Worm (Caenorhabditis elegans) whole organism, young adult: ENCODE data around the gene F20D6.8.

Experiments used
- B0261.1 ChIP-seq: sonication (generic microtip); optimal IDR thresholded peaks from 2 replicates; lab custom pipeline; 2016; ENCODE audit warnings: mild to moderate bottlenecking, missing genetic modification characterization, moderate library complexity, missing compliant biosample characterization
- B0336.3 ChIP-seq: fragments of 200-800 bp; sonication (Bioruptor generic); IDR thresholded peaks from 2 replicates; pipeline ENCODE4 v1.3.6; 2022; ENCODE audit warnings: missing genetic modification characterization, missing compliant biosample characterization
- F22D6.2 ChIP-seq: sonication (generic microtip); optimal IDR thresholded peaks from 2 replicates; lab custom pipeline; 2016; ENCODE audit warnings: mild to moderate bottlenecking, missing genetic modification characterization, missing compliant biosample characterization
- F33H1.4 ChIP-seq: fragments of 200-800 bp; sonication (Bioruptor generic); IDR thresholded peaks from 2 replicates; pipeline ENCODE4 v1.3.6; 2022; ENCODE audit warnings: missing genetic modification reagents, missing genetic modification characterization, missing compliant biosample characterization
- F37B4.10 ChIP-seq: fragments of 200-800 bp; sonication (Bioruptor generic); IDR thresholded peaks from 2 replicates; pipeline ENCODE4 v1.3.6; 2022; ENCODE audit warnings: missing genetic modification characterization, missing compliant biosample characterization
- F39B2.1 ChIP-seq: fragments of 200-800 bp; sonication (Bioruptor generic); IDR thresholded peaks from 2 replicates; pipeline ENCODE4 v1.3.6; 2022; ENCODE audit warnings: missing genetic modification reagents, missing genetic modification characterization, missing compliant biosample characterization
- F49E8.2 ChIP-seq: sonication (generic microtip); optimal IDR thresholded peaks from 3 replicates; lab custom pipeline; 2017; ENCODE audit warnings: missing genetic modification characterization, mild to moderate bottlenecking, missing compliant biosample characterization, antibody characterized with exemption, moderate library complexity; ENCODE audit not compliant: insufficient read depth
- F57A8.1 ChIP-seq: fragments of 200-800 bp; sonication (Bioruptor generic); optimal IDR thresholded peaks from 2 replicates; lab custom pipeline; 2018; ENCODE audit warnings: mild to moderate bottlenecking, missing genetic modification characterization, moderate library complexity, missing compliant biosample characterization
- K11D2.4 ChIP-seq: fragments of 200-800 bp; sonication (Bioruptor generic); IDR thresholded peaks from 2 replicates; pipeline ENCODE4 v1.3.6; 2022; ENCODE audit warnings: missing genetic modification reagents, missing genetic modification characterization, missing compliant biosample characterization
- Y67H2A.10 ChIP-seq: fragments of 200-800 bp; sonication (Bioruptor generic); conservative IDR thresholded peaks from 2 replicates; pipeline ENCODE4 v1.3.6; 2022; ENCODE audit warnings: missing genetic modification reagents, missing genetic modification characterization, missing compliant biosample characterization
- ZK185.1 ChIP-seq: sonication (generic microtip); optimal IDR thresholded peaks from 2 replicates; lab custom pipeline; 2016; ENCODE audit warnings: mild to moderate bottlenecking, missing genetic modification characterization, missing compliant biosample characterization; ENCODE audit not compliant: poor library complexity, severe bottlenecking
- attf-3 ChIP-seq: fragments of 200-800 bp; sonication (Bioruptor generic); conservative IDR thresholded peaks from 2 replicates; pipeline ENCODE4 v1.3.6; 2022; ENCODE audit warnings: missing genetic modification reagents, missing genetic modification characterization, missing compliant biosample characterization
- attf-6 ChIP-seq: fragments of 200-800 bp; sonication (Bioruptor generic); IDR thresholded peaks from 2 replicates; pipeline ENCODE4 v1.3.6; 2022; ENCODE audit warnings: missing genetic modification reagents, missing genetic modification characterization, missing compliant biosample characterization
- bed-2 ChIP-seq: fragments of 200-800 bp; sonication (Bioruptor generic); IDR thresholded peaks from 2 replicates; pipeline ENCODE4 v1.3.6; 2022; ENCODE audit warnings: missing genetic modification reagents, missing genetic modification characterization, missing compliant biosample characterization
- ccch-3 ChIP-seq: fragments of 200-800 bp; sonication (Bioruptor generic); optimal IDR thresholded peaks from 2 replicates; lab custom pipeline; 2018; ENCODE audit warnings: mild to moderate bottlenecking, missing genetic modification characterization, missing compliant biosample characterization
- cebp-1 ChIP-seq, 2 experiments: fragments of 200-800 bp in 1 of 2; sonication (Bioruptor generic) in 1 of 2; sonication (generic microtip) in 1 of 2; IDR thresholded peaks in 1 of 2; optimal IDR thresholded peaks in 1 of 2; 2 replicates each; pipeline versions ENCODE4 v1.3.6 to Lab custom; 2017 to 2022; ENCODE audit warnings: missing compliant biosample characterization in 2 of 2, missing genetic modification characterization in 2 of 2, mild to moderate bottlenecking in 1 of 2, missing genetic modification reagents in 1 of 2, moderate library complexity in 1 of 2
- ceh-100 ChIP-seq: fragments of 200-800 bp; sonication (Bioruptor generic); IDR thresholded peaks from 2 replicates; pipeline ENCODE4 v1.3.6; 2022; ENCODE audit warnings: missing genetic modification reagents, missing genetic modification characterization, missing compliant biosample characterization
- ceh-40 ChIP-seq: fragments of 200-800 bp; sonication (Bioruptor generic); IDR thresholded peaks from 2 replicates; pipeline ENCODE4 v1.3.6; 2022; ENCODE audit warnings: missing genetic modification characterization, missing compliant biosample characterization
- ceh-58 ChIP-seq: fragments of 200-800 bp; sonication (Bioruptor generic); IDR thresholded peaks from 2 replicates; pipeline ENCODE4 v1.3.6; 2022; ENCODE audit warnings: missing genetic modification characterization, missing compliant biosample characterization
- die-1 ChIP-seq: sonication (generic microtip); optimal IDR thresholded peaks from 2 replicates; lab custom pipeline; 2016; ENCODE audit warnings: missing genotype, mild to moderate bottlenecking, missing genetic modification characterization, missing compliant biosample characterization
- dox-1 ChIP-seq: fragments of 200-800 bp; sonication (Bioruptor generic); IDR thresholded peaks from 2 replicates; pipeline ENCODE4 v1.3.6; 2022; ENCODE audit warnings: missing genetic modification reagents, missing genetic modification characterization, missing compliant biosample characterization
- dpff-1 ChIP-seq: sonication (generic microtip); optimal IDR thresholded peaks from 2 replicates; lab custom pipeline; 2017; ENCODE audit warnings: mild to moderate bottlenecking, missing genetic modification characterization, missing compliant biosample characterization
- dpl-1 ChIP-seq: fragments of 150-350 bp; optimal IDR thresholded peaks from 2 replicates; lab custom pipeline; 2014; ENCODE audit warnings: missing biosample characterization, missing genetic modification reagents, missing genetic modification characterization
- egl-18 ChIP-seq: fragments of 200-800 bp; sonication (Bioruptor generic); IDR thresholded peaks from 2 replicates; pipeline ENCODE4 v1.3.6; 2022; ENCODE audit warnings: missing genetic modification reagents, missing genetic modification characterization, missing compliant biosample characterization
- egrh-3 ChIP-seq: fragments of 200-800 bp; sonication (Bioruptor generic); IDR thresholded peaks from 2 replicates; pipeline ENCODE4 v1.3.6; 2022; ENCODE audit warnings: missing genetic modification reagents, missing genetic modification characterization, missing compliant biosample characterization
- fkh-3 ChIP-seq: sonication (generic microtip); optimal IDR thresholded peaks from 2 replicates; lab custom pipeline; 2016; ENCODE audit warnings: mild to moderate bottlenecking, missing genetic modification characterization, missing compliant biosample characterization
- gei-17 ChIP-seq: fragments of 200-800 bp; sonication (Bioruptor generic); optimal IDR thresholded peaks from 2 replicates; lab custom pipeline; 2018; ENCODE audit warnings: mild to moderate bottlenecking, missing genetic modification characterization, missing compliant biosample characterization
- hlh-26 ChIP-seq: fragments of 200-800 bp; sonication (Bioruptor generic); conservative IDR thresholded peaks from 2 replicates; pipeline ENCODE4 v1.3.6; 2022; ENCODE audit warnings: missing genetic modification reagents, missing genetic modification characterization, missing compliant biosample characterization
- hmg-1.2 ChIP-seq: fragments of 200-800 bp; sonication (Bioruptor generic); IDR thresholded peaks from 2 replicates; pipeline ENCODE4 v1.3.6; 2022; ENCODE audit warnings: missing genetic modification reagents, missing genetic modification characterization, missing compliant biosample characterization
- lin-26 ChIP-seq: fragments of 200-800 bp; sonication (Bioruptor generic); IDR thresholded peaks from 2 replicates; pipeline ENCODE4 v1.3.6; 2022; ENCODE audit warnings: missing genetic modification reagents, missing genetic modification characterization, missing compliant biosample characterization
- lin-35 ChIP-seq, 3 experiments: fragments of 150-350 bp in 2 of 3; sonication (generic microtip) in 1 of 3; optimal IDR thresholded peaks; 2 replicates each; lab custom pipeline; 2014 to 2018; ENCODE audit warnings: missing biosample characterization in 3 of 3, missing genetic modification characterization in 3 of 3, missing genetic modification reagents in 3 of 3
- lsl-1 ChIP-seq: fragments of 200-800 bp; sonication (Bioruptor generic); optimal IDR thresholded peaks from 2 replicates; lab custom pipeline; 2018; ENCODE audit warnings: mild to moderate bottlenecking, missing genetic modification characterization, moderate library complexity, missing compliant biosample characterization
- madf-10 ChIP-seq: sonication (generic microtip); optimal IDR thresholded peaks from 2 replicates; lab custom pipeline; 2016; ENCODE audit warnings: mild to moderate bottlenecking, missing genetic modification characterization, missing compliant biosample characterization
- mel-28 ChIP-seq: sonication (generic microtip); optimal IDR thresholded peaks from 2 replicates; lab custom pipeline; 2016; ENCODE audit warnings: borderline replicate concordance, mild to moderate bottlenecking, missing genetic modification characterization, missing compliant biosample characterization
- nhr-80 ChIP-seq: sonication (generic microtip); optimal IDR thresholded peaks from 2 replicates; lab custom pipeline; 2016; ENCODE audit warnings: missing genetic modification characterization, missing compliant biosample characterization
- pbrm-1 ChIP-seq: fragments of 200-800 bp; sonication (Bioruptor generic); IDR thresholded peaks from 2 replicates; pipeline ENCODE4 v1.3.6; 2022; ENCODE audit warnings: missing genetic modification reagents, missing genetic modification characterization, missing compliant biosample characterization
- pha-4 ChIP-seq: fragments of 150-350 bp; sonication (generic microtip); optimal IDR thresholded peaks from 2 replicates; lab custom pipeline; 2014; ENCODE audit warnings: missing biosample characterization, missing genetic modification reagents, missing genetic modification characterization
- rec-8 ChIP-seq, 2 experiments: sonication (generic microtip); optimal IDR thresholded peaks; 2 replicates each; lab custom pipeline; 2016; ENCODE audit warnings: mild to moderate bottlenecking in 2 of 2, missing genetic modification characterization in 2 of 2, missing genetic modification reagents in 2 of 2, missing genotype in 2 of 2, missing biosample characterization in 1 of 2, missing compliant biosample characterization in 1 of 2, moderate library complexity in 1 of 2
- rpc-1 ChIP-seq, 2 experiments: fragments of 150-350 bp in 1 of 2; sonication (generic microtip) in 1 of 2; optimal IDR thresholded peaks; 2 replicates each; lab custom pipeline; 2014 to 2018; ENCODE audit warnings: missing biosample characterization in 1 of 2, missing genetic modification characterization in 1 of 2, missing genetic modification reagents in 1 of 2, missing genotype in 1 of 2
- sea-2 ChIP-seq: fragments of 200-800 bp; sonication (Bioruptor generic); IDR thresholded peaks from 2 replicates; pipeline ENCODE4 v1.3.6; 2022; ENCODE audit warnings: missing genetic modification characterization, missing compliant biosample characterization
- snpc-4 ChIP-seq, 5 experiments: fragments of 150-350 bp in 1 of 5; sonication (generic microtip) in 4 of 5; optimal IDR thresholded peaks; 2 replicates each; lab custom pipeline; 2014 to 2018; ENCODE audit warnings: missing genetic modification characterization in 5 of 5, missing biosample characterization in 3 of 5, antibody characterized with exemption in 2 of 5, mild to moderate bottlenecking in 2 of 5, missing compliant biosample characterization in 2 of 5, missing genotype in 2 of 5, moderate library complexity in 2 of 5, missing genetic modification reagents in 1 of 5
- xnd-1 ChIP-seq: sonication (generic microtip); optimal IDR thresholded peaks from 2 replicates; lab custom pipeline; 2016; ENCODE audit warnings: missing genotype, missing genetic modification reagents, missing genetic modification characterization, missing compliant biosample characterization
- ztf-25 ChIP-seq: fragments of 200-800 bp; sonication (Bioruptor generic); IDR thresholded peaks from 2 replicates; pipeline ENCODE4 v1.3.6; 2022; ENCODE audit warnings: missing genetic modification reagents, missing genetic modification characterization, missing compliant biosample characterization
- ztf-3 ChIP-seq: fragments of 200-800 bp; sonication (Bioruptor generic); optimal IDR thresholded peaks from 2 replicates; lab custom pipeline; 2018; ENCODE audit warnings: mild to moderate bottlenecking, missing genetic modification characterization, missing compliant biosample characterization

Gene F20D6.8

DNA sequence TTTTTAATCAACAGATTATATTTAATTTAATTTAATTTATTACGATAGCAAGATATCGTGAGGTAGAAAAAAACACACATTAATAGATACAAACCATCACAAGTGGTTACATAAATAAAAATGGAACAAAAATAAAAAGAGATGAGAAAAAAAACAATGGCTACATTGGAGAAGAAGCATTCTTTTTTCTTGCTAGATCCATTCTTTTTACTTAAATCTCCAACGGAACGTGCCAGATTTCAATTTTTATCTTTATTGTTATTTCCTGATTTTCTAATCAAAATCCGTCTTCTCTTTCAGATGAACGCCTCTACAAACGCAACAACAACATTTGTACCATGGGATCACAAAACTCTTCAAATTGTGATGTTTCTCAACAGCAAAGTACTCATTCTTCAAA is 24.5 kb downstream of the F20D6.8 start, which contains the start of gene D1014.2:
Gene D1014.2 (plus strand): TSS at position 301 of the 400 bp plus-strand sequence.
- TF ChIP-seq B0261.1 (tag; lab: Kevin White, UChicago): no peak
- TF ChIP-seq pha-4 (tag; lab: Kevin White, UChicago): no peak
- TF ChIP-seq rec-8 (tag; optimal IDR thresholded peaks at IDR 0.05; lab: Kevin White, UChicago): no peak
- no peak for TF ChIP-seq madf-10 (tag; lab: Kevin White, UChicago)
- no peak for TF ChIP-seq ccch-3 (GFP tag; lab: Kevin White, UChicago)
- TF ChIP-seq attf-3 (GFP tag; lab: Robert Waterston, UW): no peak
- TF ChIP-seq sea-2 (GFP tag; lab: Robert Waterston, UW): no peak
- TF ChIP-seq Y67H2A.10 (GFP tag; lab: Robert Waterston, UW): no peak
- TF ChIP-seq dox-1: no peak
- no peak for TF ChIP-seq ceh-40 (GFP tag; lab: Robert Waterston, UW)
- no peak for TF ChIP-seq dpl-1 (GFP tag; lab: Kevin White, UChicago)
- TF ChIP-seq F49E8.2 (tag; lab: Kevin White, UChicago): no peak
- TF ChIP-seq ZK185.1 (tag; lab: Kevin White, UChicago): no peak
- TF ChIP-seq egl-18: no peak
- no peak for TF ChIP-seq F33H1.4
- TF ChIP-seq F22D6.2 (tag; lab: Kevin White, UChicago): no peak

ce11 chrV:8132926-8133325 is 35.1 kb downstream of the F20D6.8 start, which contains the start of gene D1014.4:
TSS of gene D1014.4 (plus strand) at chrV:8133226.
- TF ChIP-seq nhr-80 (peak; percentile 14), ceh-100 (GFP tag; lab: Robert Waterston, UW) (no peak)

- TF ChIP-seq dpff-1 (tag; lab: Kevin White, UChicago) (no peak), cebp-1 (GFP tag; IDR thresholded peaks at IDR 0.05; lab: Robert Waterston, UW) (no peak), cebp-1 (tag; optimal IDR thresholded peaks at IDR 0.05; lab: Kevin White, UChicago) (peak; percentile 9), pbrm-1 (GFP tag; lab: Robert Waterston, UW) (no peak), bed-2 (GFP tag; lab: Robert Waterston, UW) (no peak), hmg-1.2 (0 out of 2 replicates have a peak, but pooled peaks have one; percentile 3), fkh-3 (tag; lab: Kevin White, UChicago) (no peak), lsl-1 (no peak), K11D2.4 (no peak), mel-28 (tag; lab: Kevin White, UChicago) (no peak), egrh-3 (GFP tag; lab: Robert Waterston, UW) (no peak), lin-35 (GFP tag; optimal IDR thresholded peaks at IDR 0.05; lab: Kevin White, UChicago) (no peak), rpc-1 (optimal IDR thresholded peaks at IDR 0.05; lab: Kevin White, UChicago) (no peak), rpc-1 (tag; optimal IDR thresholded peaks at IDR 0.05; lab: Kevin White, UChicago) (no peak), F22D6.2 (tag; lab: Kevin White, UChicago) (no peak), F33H1.4 (no peak), lin-26 (0 out of 2 replicates have a peak, but pooled peaks have one; percentile 40), ztf-25 (GFP tag; lab: Robert Waterston, UW) (no peak), die-1 (tag; lab: Kevin White, UChicago) (no peak), F39B2.1 (no peak), B0336.3 (GFP tag; lab: Robert Waterston, UW) (peak; percentile 56; the same call in 1 of the 2 replicates), ztf-3 (no peak), ceh-58 (GFP tag; lab: Robert Waterston, UW) (no peak), snpc-4 (GFP tag; optimal IDR thresholded peaks at IDR 0.05; lab: Kevin White, UChicago) (no peak), snpc-4 (tag; optimal IDR thresholded peaks at IDR 0.05; lab: Kevin White, UChicago) (peak in 1 of 4 experiments; percentile 5), xnd-1 (no peak), attf-6 (GFP tag; lab: Robert Waterston, UW) (0 out of 2 replicates have a peak, but pooled peaks have one; percentile 33), gei-17 (GFP tag; lab: Kevin White, UChicago) (no peak), hlh-26 (no peak), F37B4.10 (no peak), F57A8.1 (no peak)
Measured at ce11 chrV:8131628-8132027, 36.4 kb downstream of the F20D6.8 start.
